Worm (Caenorhabditis elegans) whole organism, L1 larva: ENCODE measurements around the gene T07H3.7.
"Not testable (repeated sequence)": the region's sequence is repeated elsewhere in the genome, so short reads cannot be mapped to it uniquely, and the experiment has no call there.

ENCODE experiments used
- C04F5.9 ChIP-seq: sonication (generic microtip); optimal IDR thresholded peaks from 2 replicates; lab custom pipeline; 2016; ENCODE audit warnings: missing genetic modification characterization, missing compliant biosample characterization
- C16A3.4 ChIP-seq: fragments of 150-350 bp; optimal IDR thresholded peaks from 2 replicates; lab custom pipeline; 2014; ENCODE audit warnings: missing biosample characterization, missing genetic modification characterization
- F16B12.6 ChIP-seq: fragments of 150-350 bp; optimal IDR thresholded peaks from 2 replicates; lab custom pipeline; 2014; ENCODE audit warnings: missing biosample characterization, missing genetic modification characterization
- Y116A8C.19 ChIP-seq: sonication (generic microtip); optimal IDR thresholded peaks from 2 replicates; lab custom pipeline; 2016; ENCODE audit warnings: missing compliant biosample characterization, missing genetic modification characterization, borderline replicate concordance
- aly-2 ChIP-seq: fragments of 150-350 bp; optimal IDR thresholded peaks from 2 replicates; lab custom pipeline; 2014; ENCODE audit warnings: missing biosample characterization, missing genetic modification characterization
- ceh-88 ChIP-seq: fragments of 200-800 bp; sonication (Bioruptor generic); IDR thresholded peaks from 2 replicates; pipeline ENCODE4 v1.3.6; 2022; ENCODE audit warnings: missing genetic modification characterization, missing compliant biosample characterization
- ceh-90 ChIP-seq: sonication (generic microtip); optimal IDR thresholded peaks from 2 replicates; lab custom pipeline; 2016; ENCODE audit warnings: missing genetic modification characterization, missing compliant biosample characterization
- dsc-1 ChIP-seq: sonication (generic microtip); optimal IDR thresholded peaks from 2 replicates; lab custom pipeline; 2016; ENCODE audit warnings: mild to moderate bottlenecking, missing genetic modification characterization, missing compliant biosample characterization
- efl-1 ChIP-seq, 4 experiments: fragments of 150-350 bp; optimal IDR thresholded peaks in 3 of 4; peaks in 1 of 4; 1 replicate in 1 of 4; 2 replicates in 3 of 4; lab custom pipeline; 2014; ENCODE audit warnings: missing biosample characterization in 2 of 4, missing genetic modification characterization in 2 of 4, missing genetic modification reagents in 2 of 4
- egl-27 ChIP-seq, 2 experiments: fragments of 150-350 bp in 1 of 2; sonication (generic microtip); optimal IDR thresholded peaks; 3 replicates each; lab custom pipeline; 2017 to 2018; ENCODE audit warnings: missing biosample characterization in 2 of 2, missing genetic modification characterization in 2 of 2, missing genetic modification reagents in 2 of 2
- elt-2 ChIP-seq: sonication (generic microtip); optimal IDR thresholded peaks from 2 replicates; lab custom pipeline; 2016; ENCODE audit warnings: missing genetic modification characterization, mild to moderate bottlenecking, inconsistent platforms, missing compliant biosample characterization, missing genetic modification reagents
- ets-5 ChIP-seq: fragments of 200-800 bp; sonication (Bioruptor generic); IDR thresholded peaks from 2 replicates; pipeline ENCODE4 v1.3.6; 2022; ENCODE audit warnings: missing genetic modification characterization, missing compliant biosample characterization
- fos-1 ChIP-seq: fragments of 150-350 bp; optimal IDR thresholded peaks from 2 replicates; lab custom pipeline; 2014; ENCODE audit warnings: missing biosample characterization, missing genetic modification characterization
- hlh-17 ChIP-seq: fragments of 200-800 bp; sonication (Bioruptor generic); optimal IDR thresholded peaks from 2 replicates; lab custom pipeline; 2018; ENCODE audit warnings: missing genetic modification characterization, mild to moderate bottlenecking, missing compliant biosample characterization, moderate library complexity, borderline replicate concordance
- hpl-2 ChIP-seq: fragments of 150-350 bp; optimal IDR thresholded peaks from 2 replicates; lab custom pipeline; 2014; ENCODE audit warnings: missing biosample characterization, missing genetic modification reagents, missing genetic modification characterization
- irx-1 ChIP-seq: sonication (generic microtip); optimal IDR thresholded peaks from 2 replicates; lab custom pipeline; 2016; ENCODE audit warnings: missing genetic modification characterization, missing compliant biosample characterization
- jun-1 ChIP-seq: fragments of 150-350 bp; optimal IDR thresholded peaks from 2 replicates; lab custom pipeline; 2014; ENCODE audit warnings: missing biosample characterization, missing genetic modification reagents, missing genetic modification characterization
- lin-13 ChIP-seq: fragments of 150-350 bp; optimal IDR thresholded peaks from 2 replicates; lab custom pipeline; 2014; ENCODE audit warnings: missing biosample characterization, missing genetic modification reagents, missing genetic modification characterization
- lin-14 ChIP-seq: fragments of 200-800 bp; sonication (Bioruptor generic); optimal IDR thresholded peaks from 2 replicates; lab custom pipeline; 2018; ENCODE audit warnings: mild to moderate bottlenecking, missing genetic modification characterization, moderate library complexity, missing compliant biosample characterization
- lin-35 ChIP-seq, 2 experiments: fragments of 150-350 bp; optimal IDR thresholded peaks; 2 replicates each; lab custom pipeline; 2014; ENCODE audit warnings: missing biosample characterization in 2 of 2, missing genetic modification characterization in 2 of 2, missing genetic modification reagents in 2 of 2
- nhr-12 ChIP-seq: sonication (generic microtip); optimal IDR thresholded peaks from 2 replicates; lab custom pipeline; 2017; ENCODE audit warnings: missing biosample characterization, missing genetic modification characterization
- nhr-28 ChIP-seq: fragments of 150-350 bp; optimal IDR thresholded peaks from 2 replicates; lab custom pipeline; 2014; ENCODE audit warnings: missing biosample characterization, missing genetic modification characterization
- nhr-77 ChIP-seq: fragments of 150-350 bp; optimal IDR thresholded peaks from 2 replicates; lab custom pipeline; 2014; ENCODE audit warnings: missing biosample characterization, missing genetic modification characterization
- nhr-84 ChIP-seq: sonication (generic microtip); optimal IDR thresholded peaks from 2 replicates; lab custom pipeline; 2017; ENCODE audit warnings: missing biosample characterization, missing genetic modification characterization
- nhr-85 ChIP-seq: sonication (generic microtip); peaks from one replicate; lab custom pipeline; 2016; ENCODE audit warnings: missing genetic modification characterization, inconsistent platforms, missing compliant biosample characterization
- nhr-90 ChIP-seq: sonication (generic microtip); optimal IDR thresholded peaks from 2 replicates; lab custom pipeline; 2016; ENCODE audit warnings: mild to moderate bottlenecking, missing genetic modification characterization, missing compliant biosample characterization; ENCODE audit not compliant: poor library complexity
- snpc-4 ChIP-seq: fragments of 150-350 bp; optimal IDR thresholded peaks from 2 replicates; lab custom pipeline; 2014; ENCODE audit warnings: missing biosample characterization, missing genetic modification characterization
- tbx-2 ChIP-seq: sonication (generic microtip); optimal IDR thresholded peaks from 2 replicates; lab custom pipeline; 2016; ENCODE audit warnings: missing genetic modification characterization, missing compliant biosample characterization
- unc-130 ChIP-seq: fragments of 150-350 bp; optimal IDR thresholded peaks from 2 replicates; lab custom pipeline; 2017; ENCODE audit warnings: missing biosample characterization, missing genetic modification characterization, inconsistent platforms
- unc-62 ChIP-seq: fragments of 150-350 bp; optimal IDR thresholded peaks from 2 replicates; lab custom pipeline; 2014; ENCODE audit warnings: missing biosample characterization, missing genetic modification reagents, missing genetic modification characterization
- unc-86 ChIP-seq: sonication (generic microtip); optimal IDR thresholded peaks from 2 replicates; lab custom pipeline; 2016; ENCODE audit warnings: missing genetic modification characterization, missing compliant biosample characterization
- zag-1 ChIP-seq: fragments of 150-350 bp; optimal IDR thresholded peaks from 2 replicates; lab custom pipeline; 2014; ENCODE audit warnings: missing biosample characterization, missing genetic modification characterization
- zip-4 ChIP-seq: fragments of 200-800 bp; sonication (Bioruptor generic); optimal IDR thresholded peaks from 2 replicates; lab custom pipeline; 2018; ENCODE audit warnings: mild to moderate bottlenecking, missing genetic modification characterization, moderate library complexity, missing compliant biosample characterization
- ztf-4 ChIP-seq: fragments of 150-350 bp; optimal IDR thresholded peaks from 2 replicates; lab custom pipeline; 2014; ENCODE audit warnings: missing biosample characterization, missing genetic modification characterization

T07H3.7 gene

DNA sequence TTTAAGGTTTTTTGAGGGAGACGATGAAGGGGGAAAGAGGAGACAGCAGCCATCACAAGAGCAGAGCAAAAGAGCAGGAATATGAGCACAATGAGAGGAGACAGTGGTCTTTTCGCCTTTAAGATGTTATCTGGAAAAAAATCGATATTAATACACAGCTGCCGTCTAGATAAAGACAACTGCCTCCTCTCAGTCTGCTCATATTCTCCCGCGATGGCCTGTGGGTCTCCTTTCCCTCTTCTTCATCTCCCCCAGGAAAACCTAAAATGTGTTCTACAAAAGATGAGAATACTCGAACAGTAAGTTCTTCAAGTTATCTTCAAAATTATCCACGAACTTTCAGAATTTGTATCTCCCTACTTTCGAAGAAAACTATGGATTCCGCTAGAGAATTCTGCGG is 39.2 kb downstream of the T07H3.7 start, which contains the start of the genes fbxb-52 and fbxb-51:
Gene fbxb-52, minus strand, starts transcription at position 101 of the 400 bp plus-strand sequence.
Gene fbxb-51, plus strand, starts transcription at position 212 of the 400 bp plus-strand sequence.
- TF ChIP-seq lin-14 (GFP tag; lab: Kevin White, UChicago): no peak
- TF ChIP-seq snpc-4 (tag; lab: Kevin White, UChicago): no peak
- no peak for TF ChIP-seq nhr-85 (tag; lab: Kevin White, UChicago)
- TF ChIP-seq dsc-1: no peak
- TF ChIP-seq zag-1 (tag; lab: Kevin White, UChicago): no peak
- TF ChIP-seq ets-5 (GFP tag; lab: Robert Waterston, UW): no peak
- TF ChIP-seq C04F5.9 (tag; lab: Kevin White, UChicago): no peak
- TF ChIP-seq efl-1 (optimal IDR thresholded peaks at IDR 0.05; lab: Kevin White, UChicago): no peak
- TF ChIP-seq efl-1 (GFP tag; optimal IDR thresholded peaks at IDR 0.05 in 1 of 2; lab: Kevin White, UChicago): no peak
- TF ChIP-seq ceh-90: no peak

DNA sequence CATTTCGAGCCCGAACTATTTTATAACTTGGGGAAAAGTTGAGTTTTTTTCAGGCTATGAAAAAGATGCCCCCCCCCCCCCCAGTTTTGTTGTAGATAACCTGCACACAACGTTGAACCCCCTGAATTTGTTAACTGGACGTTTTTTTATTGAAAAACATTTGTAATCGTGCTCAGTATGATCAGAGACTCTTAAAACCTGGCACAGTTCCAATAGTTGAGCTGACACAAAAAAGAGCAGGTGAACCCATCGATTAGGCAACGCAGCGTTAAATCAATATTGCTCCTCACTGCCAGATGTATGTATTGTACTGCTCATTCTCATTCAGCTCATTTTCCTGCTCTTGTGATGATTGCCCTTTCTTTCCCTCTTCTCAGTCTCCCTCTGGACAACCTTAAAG is 44.1 kb downstream of the T07H3.7 start, which contains the start of gene K05F6.12:
Gene K05F6.12, plus strand, starts transcription at position 301 of the 400 bp plus-strand sequence.
- TF ChIP-seq F16B12.6 (no peak), ztf-4 (no peak), lin-14 (GFP tag; lab: Kevin White, UChicago) (no peak), unc-86 (tag; lab: Kevin White, UChicago) (no peak), snpc-4 (tag; lab: Kevin White, UChicago) (no peak), Y116A8C.19 (tag; lab: Kevin White, UChicago) (no peak), ceh-90 (no peak), nhr-28 (tag; lab: Kevin White, UChicago) (no peak), elt-2 (tag; lab: Kevin White, UChicago) (no peak), irx-1 (tag; lab: Kevin White, UChicago) (no peak), nhr-84 (tag; lab: Kevin White, UChicago) (no peak), hpl-2 (no peak), hlh-17 (GFP tag; lab: Kevin White, UChicago) (no peak), nhr-12 (tag; lab: Kevin White, UChicago) (no peak), C16A3.4 (tag; lab: Kevin White, UChicago) (no peak), tbx-2 (tag; lab: Kevin White, UChicago) (no peak), nhr-90 (tag; lab: Kevin White, UChicago) (no peak), lin-13 (GFP tag; lab: Kevin White, UChicago) (no peak), unc-130 (no peak), jun-1 (tag; lab: Kevin White, UChicago) (no peak)
- TF ChIP-seq, all 84 proteins: peak for 0

DNA sequence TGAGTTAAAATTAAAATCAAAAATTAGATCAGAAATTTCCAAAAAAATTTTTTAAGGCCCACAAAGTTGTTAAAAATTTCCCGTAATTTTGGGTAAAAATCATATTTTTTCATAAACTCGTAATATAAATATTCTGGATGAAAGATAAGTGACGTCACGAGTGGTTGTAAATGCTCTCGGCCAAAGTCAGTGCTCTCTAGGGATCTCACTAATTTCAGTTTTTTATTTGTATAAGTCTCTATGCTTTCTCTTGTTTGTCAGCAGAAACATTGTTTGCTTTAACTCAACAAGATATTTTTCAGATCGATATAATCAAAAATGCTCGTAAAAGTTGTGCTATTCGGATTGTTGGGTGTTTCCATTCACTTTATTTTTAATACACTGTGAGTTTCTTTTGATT is 46.6 kb downstream of the T07H3.7 start, which contains the start of gene K05F6.4:
Gene K05F6.4, plus strand, starts transcription at position 301 of the 400 bp plus-strand sequence.
- TF ChIP-seq nhr-77, unc-130, hpl-2: not testable (repeated sequence)

ce11 chrII:1540628-1541027 is 49.1 kb downstream of the T07H3.7 start, which contains the start of gene poml-4:
poml-4 (plus strand) TSS chrII:1540928.
- not testable (repeated sequence) for TF ChIP-seq C16A3.4 (tag; lab: Kevin White, UChicago); ceh-88 (GFP tag; lab: Robert Waterston, UW); egl-27 (tag; optimal IDR thresholded peaks at IDR 0.05; lab: Kevin White, UChicago)

- TF ChIP-seq aly-2 (tag; lab: Kevin White, UChicago) (no peak), tbx-2 (tag; lab: Kevin White, UChicago) (no peak), zip-4 (GFP tag; lab: Kevin White, UChicago) (no peak), lin-35 (GFP tag; optimal IDR thresholded peaks at IDR 0.05; lab: Kevin White, UChicago) (no peak), fos-1 (tag; lab: Kevin White, UChicago) (no peak), unc-62 (GFP tag; lab: Kevin White, UChicago) (no peak)
Observed at ce11 chrII:1538589-1538988, 51.2 kb downstream of the T07H3.7 start, which contains the start of gene fbxb-44. fbxb-44 (plus strand) TSS chrII:1538889.
